Fruit fly (Drosophila melanogaster) whole organism, adult: ENCODE data around the gene CG4022.

ENCODE experiments used
- CG11617 ChIP-seq: fragments of 200-800 bp; sonication (Bioruptor generic); optimal IDR thresholded peaks from 2 replicates; lab custom pipeline; 2017; ENCODE audit warnings: mild to moderate bottlenecking, missing biosample characterization, missing genetic modification reagents, missing genetic modification characterization
- CG12768 ChIP-seq: fragments of 200-800 bp; sonication (Bioruptor generic); optimal IDR thresholded peaks from 2 replicates; lab custom pipeline; 2017; ENCODE audit warnings: missing biosample characterization, missing genetic modification characterization, mild to moderate bottlenecking, moderate library complexity, missing genetic modification reagents
- CG14711 ChIP-seq: fragments of 200-800 bp; sonication (Bioruptor generic); optimal IDR thresholded peaks from 2 replicates; lab custom pipeline; 2018; ENCODE audit warnings: missing biosample characterization, mild to moderate bottlenecking, missing genetic modification characterization, moderate library complexity
- CG1620 ChIP-seq: fragments of 200-800 bp; sonication (Bioruptor generic); optimal IDR thresholded peaks from 2 replicates; lab custom pipeline; 2016; ENCODE audit warnings: missing biosample characterization, missing genetic modification characterization
- CG33017 ChIP-seq: fragments of 200-800 bp; sonication (Bioruptor generic); optimal IDR thresholded peaks from 2 replicates; lab custom pipeline; 2018; ENCODE audit warnings: missing biosample characterization, mild to moderate bottlenecking, missing genetic modification characterization, moderate library complexity
- CG5204 ChIP-seq: fragments of 200-800 bp; sonication (Bioruptor generic); optimal IDR thresholded peaks from 2 replicates; lab custom pipeline; 2016; ENCODE audit warnings: missing biosample characterization, missing genetic modification characterization
- CG7045 ChIP-seq: fragments of 200-800 bp; sonication (Bioruptor generic); optimal IDR thresholded peaks from 2 replicates; lab custom pipeline; 2017; ENCODE audit warnings: missing biosample characterization, mild to moderate bottlenecking, missing genetic modification characterization
- CG7101 ChIP-seq: fragments of 200-800 bp; sonication (Bioruptor generic); optimal IDR thresholded peaks from 2 replicates; lab custom pipeline; 2018; ENCODE audit warnings: missing biosample characterization, mild to moderate bottlenecking, missing genetic modification characterization, moderate library complexity
- Clk ChIP-seq: fragments of 200-800 bp; sonication (Bioruptor generic); optimal IDR thresholded peaks from 2 replicates; lab custom pipeline; 2017; ENCODE audit warnings: missing biosample characterization, missing genetic modification characterization
- Crg-1 ChIP-seq: fragments of 200-800 bp; sonication (Bioruptor generic); optimal IDR thresholded peaks from 2 replicates; lab custom pipeline; 2016; ENCODE audit warnings: missing biosample characterization, missing genetic modification characterization
- Hr96 ChIP-seq: fragments of 200-800 bp; sonication (Bioruptor generic); optimal IDR thresholded peaks from 2 replicates; lab custom pipeline; 2016; ENCODE audit warnings: missing biosample characterization, missing genetic modification characterization
- Mnt ChIP-seq: fragments of 200-800 bp; sonication (Bioruptor generic); optimal IDR thresholded peaks from 2 replicates; lab custom pipeline; 2016; ENCODE audit warnings: missing biosample characterization, mild to moderate bottlenecking, missing genetic modification characterization
- bab1 ChIP-seq: fragments of 200-800 bp; sonication (Bioruptor generic); optimal IDR thresholded peaks from 3 replicates; lab custom pipeline; 2019; ENCODE audit warnings: missing biosample characterization, mild to moderate bottlenecking, missing genetic modification characterization, moderate library complexity
- cic ChIP-seq: fragments of 200-800 bp; sonication (Bioruptor generic); optimal IDR thresholded peaks from 2 replicates; lab custom pipeline; 2017; ENCODE audit warnings: missing biosample characterization, mild to moderate bottlenecking, missing genetic modification characterization, moderate library complexity
- cnc ChIP-seq, 2 experiments: fragments of >200 bp; optimal IDR thresholded peaks; 2 replicates each; lab custom pipeline; 2017
- kay ChIP-seq: fragments of 200-800 bp; sonication (Bioruptor generic); peaks from one replicate; lab custom pipeline; 2016; ENCODE audit warnings: missing biosample characterization, missing genetic modification characterization, borderline replicate concordance
- ovo ChIP-seq: fragments of 200-800 bp; sonication (Bioruptor generic); optimal IDR thresholded peaks from 2 replicates; lab custom pipeline; 2016; ENCODE audit warnings: missing biosample characterization, missing genetic modification characterization
- pad ChIP-seq: fragments of 200-800 bp; sonication (Bioruptor generic); optimal IDR thresholded peaks from 3 replicates; lab custom pipeline; 2017; ENCODE audit warnings: missing biosample characterization, missing genetic modification characterization, mild to moderate bottlenecking, moderate library complexity, missing genetic modification reagents
- tj ChIP-seq: fragments of 200-800 bp; sonication (Bioruptor generic); optimal IDR thresholded peaks from 3 replicates; lab custom pipeline; 2017; ENCODE audit warnings: missing biosample characterization, mild to moderate bottlenecking, missing genetic modification characterization, moderate library complexity
- toe ChIP-seq: fragments of 200-800 bp; sonication (Bioruptor generic); optimal IDR thresholded peaks from 2 replicates; lab custom pipeline; 2016; ENCODE audit warnings: missing biosample characterization, missing genetic modification characterization

The CG4022 gene

dm6 chr3L:9379484-9380343, 30.9 kb downstream of the CG4022 start, which contains the start of gene Hsp67Ba:
Gene Hsp67Ba, minus strand, starts transcription at chr3L:9379534.
- TF ChIP-seq toe (no peak), CG7101 (tag; lab: Kevin White, UChicago) (no peak), CG5204 (no peak), tj (GFP tag; lab: Kevin White, UChicago) (peak; percentile 84)

dm6 chr3L:9377198-9378035, 33.2 kb downstream of the CG4022 start, which contains the start of gene Hsp26:
Gene Hsp26, minus strand, starts transcription at chr3L:9377427.
- TF ChIP-seq CG11617 (GFP tag; lab: Kevin White, UChicago), result peak; percentile 89
- TF ChIP-seq Hr96 (GFP tag; lab: Kevin White, UChicago), result peak; percentile 50
- TF ChIP-seq pad, result peak; percentile 49
- peak; percentile 70 for TF ChIP-seq CG7045 (GFP tag; lab: Kevin White, UChicago)
- peak; percentile 77 for TF ChIP-seq CG12768
- TF ChIP-seq Clk (GFP tag; lab: Kevin White, UChicago), result peak; percentile 40
- TF ChIP-seq cic (GFP tag; lab: Kevin White, UChicago), result peak; percentile 41
- TF ChIP-seq Mnt (GFP tag; lab: Kevin White, UChicago), result peak; percentile 62
- TF ChIP-seq CG7101 (tag; lab: Kevin White, UChicago), result peak; percentile 78
- TF ChIP-seq ovo (GFP tag; lab: Kevin White, UChicago), result no peak
- TF ChIP-seq bab1 (GFP tag; lab: Kevin White, UChicago), result peak; percentile 76
- TF ChIP-seq kay (GFP tag; lab: Kevin White, UChicago), result peak; percentile 99
- TF ChIP-seq CG1620 (GFP tag; lab: Kevin White, UChicago), result no peak
- peak; percentile 44 for TF ChIP-seq tj (GFP tag; lab: Kevin White, UChicago)
- peak; percentile 55 for TF ChIP-seq Crg-1 (GFP tag; lab: Kevin White, UChicago)
- no peak for TF ChIP-seq toe
- TF ChIP-seq CG14711 (tag; lab: Kevin White, UChicago), result peak; percentile 81
- no peak for TF ChIP-seq cnc (optimal IDR thresholded peaks at IDR 0.05; lab: Kevin White, UChicago)
- no peak for TF ChIP-seq CG5204
- peak; percentile 79 for TF ChIP-seq CG33017 (tag; lab: Kevin White, UChicago)

- TF ChIP-seq bab1 (GFP tag; lab: Kevin White, UChicago), result no peak
- TF ChIP-seq CG5204, result no peak
- no peak for TF ChIP-seq cnc (optimal IDR thresholded peaks at IDR 0.05; lab: Kevin White, UChicago)
- peak; percentile 63 for TF ChIP-seq Clk (GFP tag; lab: Kevin White, UChicago)
- no peak for TF ChIP-seq Hr96 (GFP tag; lab: Kevin White, UChicago)
- no peak for TF ChIP-seq Crg-1 (GFP tag; lab: Kevin White, UChicago)
- no peak for TF ChIP-seq CG7101 (tag; lab: Kevin White, UChicago)
- TF ChIP-seq toe, result no peak
- no peak for TF ChIP-seq CG11617 (GFP tag; lab: Kevin White, UChicago)
Observed at dm6 chr3L:9376573-9376972, 34.1 kb downstream of the CG4022 start.

- TF ChIP-seq bab1 (GFP tag; lab: Kevin White, UChicago) (no peak), CG12768 (no peak), CG7101 (tag; lab: Kevin White, UChicago) (no peak), CG33017 (tag; lab: Kevin White, UChicago) (no peak), tj (GFP tag; lab: Kevin White, UChicago) (no peak), Hr96 (GFP tag; lab: Kevin White, UChicago) (no peak), kay (GFP tag; lab: Kevin White, UChicago) (no peak), CG14711 (tag; lab: Kevin White, UChicago) (no peak), Crg-1 (GFP tag; lab: Kevin White, UChicago) (no peak)
Observed at dm6 chr3L:9375130-9375529, 35.5 kb downstream of the CG4022 start, which contains the start of gene CG4461. Gene CG4461, plus strand, starts transcription at chr3L:9375430.

- TF ChIP-seq pad (peak; percentile 46), CG5204 (no peak), CG7045 (GFP tag; lab: Kevin White, UChicago) (peak; percentile 74), bab1 (GFP tag; lab: Kevin White, UChicago) (peak; percentile 30), CG7101 (tag; lab: Kevin White, UChicago) (peak; percentile 58), Crg-1 (GFP tag; lab: Kevin White, UChicago) (peak; percentile 1), tj (GFP tag; lab: Kevin White, UChicago) (peak; percentile 35), ovo (GFP tag; lab: Kevin White, UChicago) (no peak), CG14711 (tag; lab: Kevin White, UChicago) (peak; percentile 64), toe (no peak), CG1620 (GFP tag; lab: Kevin White, UChicago) (no peak), Hr96 (GFP tag; lab: Kevin White, UChicago) (no peak), CG12768 (peak; percentile 51), cic (GFP tag; lab: Kevin White, UChicago) (peak; percentile 23), kay (GFP tag; lab: Kevin White, UChicago) (no peak), cnc (optimal IDR thresholded peaks at IDR 0.05; lab: Kevin White, UChicago) (no peak), CG33017 (tag; lab: Kevin White, UChicago) (peak; percentile 71), Mnt (GFP tag; lab: Kevin White, UChicago) (peak; percentile 17), CG11617 (GFP tag; lab: Kevin White, UChicago) (peak; percentile 73), Clk (GFP tag; lab: Kevin White, UChicago) (peak; percentile 50)
Observed at dm6 chr3L:9373374-9374004, 37.1 kb downstream of the CG4022 start.
